Worm (Caenorhabditis elegans) whole organism, L3 larva: ENCODE results near the gene mam-4.
A peak's percentile ranks its signal among the peaks of the same experiment; 100 is the strongest.
"Not testable (repeated sequence)": the region's sequence is repeated elsewhere in the genome, so short reads cannot be mapped to it uniquely, and the experiment has no call there.

ENCODE experiments used
- R02D3.7 ChIP-seq: fragments of 150-350 bp; optimal IDR thresholded peaks from 2 replicates; lab custom pipeline; 2014; ENCODE audit warnings: missing biosample characterization, missing genetic modification characterization
- ZK546.5 ChIP-seq: sonication (generic microtip); optimal IDR thresholded peaks from 2 replicates; lab custom pipeline; 2017; ENCODE audit warnings: missing biosample characterization, missing genetic modification characterization
- aly-2 ChIP-seq: fragments of 150-350 bp; optimal IDR thresholded peaks from 2 replicates; lab custom pipeline; 2014; ENCODE audit warnings: missing biosample characterization, missing genetic modification characterization
- ama-1 ChIP-seq: fragments of 150-350 bp; optimal IDR thresholded peaks from 2 replicates; lab custom pipeline; 2018
- ceh-28 ChIP-seq: fragments of 150-350 bp; optimal IDR thresholded peaks from 2 replicates; lab custom pipeline; 2014; ENCODE audit warnings: missing biosample characterization, missing genetic modification reagents, missing genetic modification characterization
- ceh-82 ChIP-seq: fragments of 150-350 bp; optimal IDR thresholded peaks from 2 replicates; lab custom pipeline; 2014; ENCODE audit warnings: missing biosample characterization, missing genetic modification characterization
- ceh-9 ChIP-seq: sonication (generic microtip); optimal IDR thresholded peaks from 2 replicates; lab custom pipeline; 2018; ENCODE audit warnings: missing biosample characterization, missing genetic modification characterization
- elt-1 ChIP-seq: fragments of 150-350 bp; optimal IDR thresholded peaks from 2 replicates; lab custom pipeline; 2014; ENCODE audit warnings: missing biosample characterization, missing genetic modification characterization
- elt-2 ChIP-seq: sonication (generic microtip); optimal IDR thresholded peaks from 2 replicates; lab custom pipeline; 2016; ENCODE audit warnings: missing genetic modification reagents, mild to moderate bottlenecking, missing genetic modification characterization, missing compliant biosample characterization
- eor-1 ChIP-seq, 2 experiments: fragments of 150-350 bp; optimal IDR thresholded peaks; 2 replicates each; lab custom pipeline; 2014 to 2018; ENCODE audit warnings: missing biosample characterization in 2 of 2, missing genetic modification characterization in 2 of 2
- fkh-10 ChIP-seq: sonication (generic microtip); optimal IDR thresholded peaks from 2 replicates; lab custom pipeline; 2017; ENCODE audit warnings: missing biosample characterization, missing genetic modification reagents, missing genetic modification characterization
- fkh-2 ChIP-seq: fragments of 150-350 bp; optimal IDR thresholded peaks from 2 replicates; lab custom pipeline; 2014; ENCODE audit warnings: missing biosample characterization, missing genetic modification reagents, missing genetic modification characterization
- fos-1 ChIP-seq: fragments of 150-350 bp; optimal IDR thresholded peaks from 2 replicates; lab custom pipeline; 2014; ENCODE audit warnings: missing biosample characterization, missing genetic modification characterization
- hmg-11 ChIP-seq: sonication (generic microtip); optimal IDR thresholded peaks from 2 replicates; lab custom pipeline; 2016; ENCODE audit warnings: missing genetic modification characterization, missing compliant biosample characterization
- jun-1 ChIP-seq: fragments of 150-350 bp; optimal IDR thresholded peaks from 2 replicates; lab custom pipeline; 2014; ENCODE audit warnings: missing biosample characterization, missing genetic modification reagents, missing genetic modification characterization
- lin-15B ChIP-seq: fragments of 150-350 bp; optimal IDR thresholded peaks from 2 replicates; lab custom pipeline; 2014; ENCODE audit warnings: missing biosample characterization, missing genetic modification characterization
- lin-39 ChIP-seq: fragments of 150-350 bp; optimal IDR thresholded peaks from 2 replicates; lab custom pipeline; 2018; ENCODE audit warnings: missing biosample characterization, missing genetic modification reagents, missing genetic modification characterization
- lsy-12 ChIP-seq: sonication (generic microtip); optimal IDR thresholded peaks from 2 replicates; lab custom pipeline; 2016; ENCODE audit warnings: mild to moderate bottlenecking, missing genetic modification characterization, missing compliant biosample characterization
- mdl-1 ChIP-seq: fragments of 150-350 bp; optimal IDR thresholded peaks from 2 replicates; lab custom pipeline; 2014; ENCODE audit warnings: missing biosample characterization, missing genetic modification characterization
- mml-1 ChIP-seq: fragments of 150-350 bp; sonication (generic microtip); optimal IDR thresholded peaks from 3 replicates; lab custom pipeline; 2014; ENCODE audit warnings: missing biosample characterization, missing genetic modification characterization
- nhr-11 ChIP-seq: fragments of 150-350 bp; optimal IDR thresholded peaks from 2 replicates; lab custom pipeline; 2014; ENCODE audit warnings: missing biosample characterization, missing genetic modification characterization
- nhr-12 ChIP-seq: fragments of 150-350 bp; optimal IDR thresholded peaks from 2 replicates; lab custom pipeline; 2014; ENCODE audit warnings: missing biosample characterization, missing genetic modification characterization
- nhr-23 ChIP-seq: fragments of 150-350 bp; optimal IDR thresholded peaks from 2 replicates; lab custom pipeline; 2014; ENCODE audit warnings: missing biosample characterization, missing genetic modification reagents, missing genetic modification characterization
- nhr-237 ChIP-seq: fragments of 150-350 bp; optimal IDR thresholded peaks from 2 replicates; lab custom pipeline; 2014; ENCODE audit warnings: missing biosample characterization, missing genetic modification characterization
- nhr-25 ChIP-seq: sonication (generic microtip); optimal IDR thresholded peaks from 2 replicates; lab custom pipeline; 2017; ENCODE audit warnings: missing biosample characterization, missing genetic modification characterization
- nhr-28 ChIP-seq: fragments of 150-350 bp; optimal IDR thresholded peaks from 2 replicates; lab custom pipeline; 2014; ENCODE audit warnings: missing biosample characterization, missing genetic modification characterization
- nhr-43 ChIP-seq: sonication (generic microtip); optimal IDR thresholded peaks from 2 replicates; lab custom pipeline; 2016; ENCODE audit warnings: mild to moderate bottlenecking, missing genetic modification characterization, missing compliant biosample characterization; ENCODE audit not compliant: poor library complexity, severe bottlenecking
- nhr-67 ChIP-seq: fragments of 150-350 bp; optimal IDR thresholded peaks from 2 replicates; lab custom pipeline; 2014; ENCODE audit warnings: missing biosample characterization, missing genetic modification characterization
- nhr-76 ChIP-seq: fragments of 150-350 bp; sonication (generic microtip); optimal IDR thresholded peaks from 5 replicates; lab custom pipeline; 2014; ENCODE audit warnings: missing biosample characterization, missing genetic modification characterization
- pha-4 ChIP-seq: fragments of 150-350 bp; optimal IDR thresholded peaks from 2 replicates; lab custom pipeline; 2014; ENCODE audit warnings: missing biosample characterization, missing genetic modification reagents, missing genetic modification characterization
- pqm-1 ChIP-seq: fragments of 150-350 bp; optimal IDR thresholded peaks from 2 replicates; lab custom pipeline; 2017; ENCODE audit warnings: missing biosample characterization, missing genetic modification characterization, inconsistent platforms
- unc-39 ChIP-seq: sonication (generic microtip); optimal IDR thresholded peaks from 4 replicates; lab custom pipeline; 2017; ENCODE audit warnings: missing biosample characterization, missing genetic modification characterization
- ztf-4 ChIP-seq: fragments of 150-350 bp; optimal IDR thresholded peaks from 2 replicates; lab custom pipeline; 2014; ENCODE audit warnings: missing biosample characterization, missing genetic modification characterization

Gene mam-4

DNA sequence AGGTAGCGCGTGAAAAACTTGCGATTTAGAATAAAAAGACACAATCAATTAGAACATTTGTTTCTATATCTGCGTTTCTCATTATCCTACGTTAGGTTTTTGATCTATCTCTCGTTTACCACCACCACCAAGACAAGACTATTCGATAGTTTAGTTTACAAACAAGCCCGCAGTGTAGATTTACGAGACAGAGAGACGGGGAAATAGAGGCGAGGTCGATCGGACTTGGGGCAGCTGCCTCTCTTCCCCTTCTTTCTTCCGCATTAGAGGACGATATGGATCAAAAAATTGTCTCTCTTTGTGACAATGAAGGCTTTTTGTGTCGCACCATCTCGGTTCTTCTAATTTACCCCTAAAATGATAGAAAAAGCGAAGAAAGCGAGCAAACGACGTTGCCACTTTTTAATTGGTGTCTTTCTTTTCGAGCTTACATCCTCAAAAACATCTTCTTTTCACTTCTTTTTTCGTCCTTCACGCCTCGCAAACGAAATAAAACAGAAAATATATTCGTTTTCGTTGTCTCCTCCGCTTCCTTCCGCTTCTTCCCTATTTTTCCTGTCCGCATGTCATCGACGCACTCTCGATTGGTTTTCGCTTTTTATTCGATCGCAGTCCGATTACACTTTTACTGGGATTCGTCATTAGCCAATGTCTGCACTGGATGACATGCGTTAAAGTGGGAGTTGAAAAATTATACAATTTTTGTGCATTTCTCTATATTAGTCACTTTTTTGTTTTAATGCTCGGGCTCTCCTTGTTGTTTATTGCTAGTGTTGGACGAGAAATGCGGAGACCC lies 33.7 kb downstream of the mam-4 start (continued):
- TF ChIP-seq ceh-28 (tag; lab: Kevin White, UChicago), result peak; percentile 49

DNA sequence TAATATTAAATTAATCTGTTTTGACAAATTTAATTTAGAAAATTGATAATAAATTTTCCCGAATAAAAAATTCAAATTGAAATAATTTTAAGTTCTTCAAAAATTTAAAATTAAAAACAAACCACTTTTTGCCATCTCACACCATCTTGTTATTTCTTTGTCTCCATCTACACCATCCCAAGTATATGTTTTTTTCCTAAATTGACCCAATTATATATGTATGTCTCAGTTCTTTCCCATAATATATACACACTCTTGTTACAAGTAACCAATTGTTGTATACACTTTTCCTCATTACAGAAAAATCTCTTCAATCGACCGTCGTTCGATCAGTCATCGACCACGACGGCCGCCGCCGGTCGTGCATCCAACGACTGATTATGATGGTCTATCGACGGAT lies 34.3 kb downstream of the mam-4 start, which contains the start of gene gly-20:
Gene gly-20 (plus strand): TSS at position 301 of the 400 bp plus-strand sequence.
- TF ChIP-seq nhr-12 (tag; lab: Kevin White, UChicago) (no peak), nhr-76 (no peak), nhr-25 (tag; lab: Kevin White, UChicago) (no peak), lin-15B (tag; lab: Kevin White, UChicago) (no peak), eor-1 (tag; optimal IDR thresholded peaks at IDR 0.05; lab: Kevin White, UChicago) (no peak), nhr-67 (tag; lab: Kevin White, UChicago) (no peak), pha-4 (no peak), ceh-28 (tag; lab: Kevin White, UChicago) (no peak)

ce11 chrV:11286114-11286513 lies 38.2 kb downstream of the mam-4 start, which contains the start of gene C03E10.3:
C03E10.3 (plus strand) TSS chrV:11286414.
- not testable (repeated sequence) for TF ChIP-seq pqm-1, elt-1, R02D3.7 (tag; lab: Kevin White, UChicago)

- TF ChIP-seq pqm-1 (tag; lab: Kevin White, UChicago), result no peak
- no peak for TF ChIP-seq ceh-82 (tag; lab: Kevin White, UChicago)
- TF ChIP-seq hmg-11 (tag; lab: Kevin White, UChicago), result no peak
- no peak for TF ChIP-seq lsy-12 (tag; lab: Kevin White, UChicago)
- TF ChIP-seq R02D3.7 (tag; lab: Kevin White, UChicago), result no peak
- TF ChIP-seq nhr-11, result no peak
- TF ChIP-seq, all 47 proteins: peak for 0
Measured at ce11 chrV:11290888-11291287, 42.9 kb downstream of the mam-4 start, which contains the start of gene C03E10.1. C03E10.1 (plus strand) TSS chrV:11291188.

- no peak for TF ChIP-seq ztf-4 (tag; lab: Kevin White, UChicago)
- TF ChIP-seq lsy-12 (tag; lab: Kevin White, UChicago), result no peak
- TF ChIP-seq mdl-1 (tag; lab: Kevin White, UChicago), result no peak
- TF ChIP-seq lin-15B (tag; lab: Kevin White, UChicago), result no peak
- TF ChIP-seq fos-1 (tag; lab: Kevin White, UChicago), result no peak
- no peak for TF ChIP-seq nhr-12 (tag; lab: Kevin White, UChicago)
- no peak for TF ChIP-seq ceh-9
- TF ChIP-seq unc-39 (tag; lab: Kevin White, UChicago), result no peak
Measured at ce11 chrV:11292682-11293081, 44.7 kb downstream of the mam-4 start.

DNA sequence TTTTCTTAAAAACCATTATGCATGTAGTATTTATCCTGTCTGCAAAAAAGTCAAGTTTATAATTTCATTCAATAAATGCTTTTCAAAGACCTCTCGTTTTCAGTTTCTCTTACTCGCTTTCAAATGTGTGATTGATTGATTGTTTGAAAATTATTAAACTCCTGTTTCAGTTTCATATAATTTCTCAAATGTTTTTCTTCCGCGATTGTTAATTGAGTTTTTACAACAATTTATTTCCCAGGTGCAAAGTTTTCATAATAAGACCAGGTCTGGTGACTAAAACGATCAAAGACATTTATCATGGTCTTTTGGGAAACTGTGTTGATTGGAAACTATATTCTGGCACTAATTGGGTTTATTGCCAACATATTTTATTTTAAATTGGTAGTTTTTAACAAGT lies 46.4 kb downstream of the mam-4 start, which contains the start of gene T03F7.6:
Gene T03F7.6 (plus strand): TSS at position 301 of the 400 bp plus-strand sequence.
- TF ChIP-seq unc-39 (tag; lab: Kevin White, UChicago), result no peak
- TF ChIP-seq nhr-237 (tag; lab: Kevin White, UChicago), result no peak
- no peak for TF ChIP-seq R02D3.7 (tag; lab: Kevin White, UChicago)
- no peak for TF ChIP-seq nhr-43 (tag; lab: Kevin White, UChicago)
- no peak for TF ChIP-seq nhr-23
- TF ChIP-seq ceh-28 (tag; lab: Kevin White, UChicago), result no peak
- TF ChIP-seq aly-2, result no peak
- TF ChIP-seq lin-39, result no peak
- no peak for TF ChIP-seq ceh-82 (tag; lab: Kevin White, UChicago)
- TF ChIP-seq lin-15B (tag; lab: Kevin White, UChicago), result no peak
- TF ChIP-seq nhr-28, result no peak

DNA sequence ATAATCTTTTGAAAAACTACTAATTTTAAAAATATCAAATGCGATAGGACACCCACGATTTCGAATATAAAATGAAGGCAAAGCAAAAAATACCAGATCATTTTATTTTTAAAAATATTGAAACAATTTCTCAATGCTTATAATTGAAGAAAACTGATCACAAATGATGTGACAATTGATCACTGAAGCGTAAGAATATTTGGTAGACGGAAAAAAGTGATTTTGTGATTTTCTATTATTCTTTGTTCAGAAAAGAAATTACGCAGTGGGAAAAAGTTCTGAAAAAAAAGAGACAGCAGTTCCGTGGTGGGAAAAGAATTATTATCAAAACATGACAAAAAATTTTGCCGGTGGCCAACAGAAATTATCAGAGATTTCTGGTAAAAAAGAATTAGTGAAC lies 50.7 kb downstream of the mam-4 start, which contains the start of gene T03F7.5:
Gene T03F7.5 (minus strand): TSS at position 101 of the 400 bp plus-strand sequence.
- TF ChIP-seq mml-1 (tag; lab: Kevin White, UChicago) (no peak), ama-1 (lab: Kevin White, UChicago) (no peak), elt-2 (tag; lab: Kevin White, UChicago) (no peak), fkh-2 (tag; lab: Kevin White, UChicago) (no peak), lsy-12 (tag; lab: Kevin White, UChicago) (no peak), fkh-10 (no peak), ceh-9 (no peak), jun-1 (no peak), ceh-28 (tag; lab: Kevin White, UChicago) (no peak), unc-39 (tag; lab: Kevin White, UChicago) (no peak), R02D3.7 (tag; lab: Kevin White, UChicago) (no peak), ZK546.5 (tag; lab: Kevin White, UChicago) (no peak), aly-2 (no peak), nhr-43 (tag; lab: Kevin White, UChicago) (no peak), ceh-82 (tag; lab: Kevin White, UChicago) (no peak), nhr-25 (tag; lab: Kevin White, UChicago) (no peak)
